Fruit fly (Drosophila melanogaster) whole organism, embryonic: ENCODE results near the gene Dis3.

Source experiments
- Adf1 ChIP-seq: fragments of 200-800 bp; sonication (Bioruptor generic); IDR thresholded peaks from 2 replicates; pipeline ENCODE4 v1.3.6; 2022; ENCODE audit warnings: missing biosample characterization, missing genetic modification characterization
- Asciz ChIP-seq: fragments of 200-800 bp; sonication (Bioruptor generic); optimal IDR thresholded peaks from 2 replicates; lab custom pipeline; 2017; ENCODE audit warnings: missing biosample characterization, mild to moderate bottlenecking, missing genetic modification characterization, missing genetic modification reagents
- CG10209 ChIP-seq: fragments of 200-800 bp; sonication (Bioruptor generic); optimal IDR thresholded peaks from 3 replicates; lab custom pipeline; 2017; ENCODE audit warnings: missing biosample characterization, mild to moderate bottlenecking, missing genetic modification characterization, missing genetic modification reagents
- CG11456 ChIP-seq: fragments of 200-800 bp; sonication (Bioruptor generic); IDR thresholded peaks from 3 replicates; pipeline ENCODE4 v1.3.6; 2022; ENCODE audit warnings: missing biosample characterization, missing genetic modification characterization
- CG14860 ChIP-seq: fragments of 200-800 bp; sonication (Bioruptor generic); IDR thresholded peaks from 3 replicates; pipeline ENCODE4 v1.3.6; 2022; ENCODE audit warnings: missing biosample characterization, missing genetic modification characterization; ENCODE audit not compliant: partially characterized antibody
- CG17186 ChIP-seq: fragments of 200-800 bp; sonication (Bioruptor generic); optimal IDR thresholded peaks from 3 replicates; lab custom pipeline; 2017; ENCODE audit warnings: missing biosample characterization, missing genetic modification reagents, missing genetic modification characterization
- CG17568 ChIP-seq: fragments of 200-800 bp; sonication (Bioruptor generic); optimal IDR thresholded peaks from 2 replicates; lab custom pipeline; 2018; ENCODE audit warnings: missing biosample characterization, mild to moderate bottlenecking, missing genetic modification characterization, moderate library complexity
- CG17802 ChIP-seq: fragments of 200-800 bp; sonication (Bioruptor generic); optimal IDR thresholded peaks from 2 replicates; lab custom pipeline; 2018; ENCODE audit warnings: missing biosample characterization, mild to moderate bottlenecking, missing genetic modification characterization, moderate library complexity
- CG18476 ChIP-seq: fragments of 200-800 bp; sonication (Bioruptor generic); optimal IDR thresholded peaks from 2 replicates; lab custom pipeline; 2016; ENCODE audit warnings: missing biosample characterization, mild to moderate bottlenecking, missing genetic modification characterization
- CG2875 ChIP-seq: fragments of 200-800 bp; sonication (Bioruptor generic); optimal IDR thresholded peaks from 2 replicates; lab custom pipeline; 2017; ENCODE audit warnings: missing biosample characterization, mild to moderate bottlenecking, missing genetic modification characterization, missing genetic modification reagents
- CG33557 ChIP-seq: fragments of 200-800 bp; sonication (Bioruptor generic); optimal IDR thresholded peaks from 2 replicates; lab custom pipeline; 2019; ENCODE audit warnings: missing biosample characterization, mild to moderate bottlenecking, missing genetic modification characterization, moderate library complexity
- CG4360 ChIP-seq: fragments of 200-800 bp; sonication (Bioruptor generic); IDR thresholded peaks from 2 replicates; pipeline ENCODE4 v1.3.6; 2022; ENCODE audit warnings: missing biosample characterization, missing genetic modification characterization
- CG7745 ChIP-seq: fragments of 200-800 bp; sonication (Bioruptor generic); optimal IDR thresholded peaks from 2 replicates; lab custom pipeline; 2018; ENCODE audit warnings: missing biosample characterization, mild to moderate bottlenecking, missing genetic modification characterization, moderate library complexity
- CG7963 ChIP-seq: fragments of 200-800 bp; sonication (Bioruptor generic); IDR thresholded peaks from 3 replicates; pipeline ENCODE4 v1.3.6; 2022; ENCODE audit warnings: missing biosample characterization, missing genetic modification characterization; ENCODE audit not compliant: partially characterized antibody
- CG8089 ChIP-seq: fragments of 200-800 bp; sonication (Bioruptor generic); optimal IDR thresholded peaks from 3 replicates; lab custom pipeline; 2016; ENCODE audit warnings: missing biosample characterization, missing genetic modification characterization
- CG8281 ChIP-seq: fragments of 200-800 bp; sonication (Bioruptor generic); optimal IDR thresholded peaks from 2 replicates; lab custom pipeline; 2018; ENCODE audit warnings: missing biosample characterization, mild to moderate bottlenecking, missing genetic modification characterization, moderate library complexity
- CG8944 ChIP-seq: fragments of 200-800 bp; sonication (Bioruptor generic); optimal IDR thresholded peaks from 3 replicates; lab custom pipeline; 2016; ENCODE audit warnings: missing biosample characterization, missing genetic modification characterization
- CrebB ChIP-seq: fragments of 200-800 bp; sonication (Bioruptor generic); optimal IDR thresholded peaks from 3 replicates; lab custom pipeline; 2018; ENCODE audit warnings: missing biosample characterization, mild to moderate bottlenecking, missing genetic modification characterization
- E2f1 ChIP-seq: fragments of 200-800 bp; sonication (Bioruptor generic); IDR thresholded peaks from 2 replicates; pipeline ENCODE4 v1.3.6; 2022; ENCODE audit warnings: missing biosample characterization, missing genetic modification characterization
- Elba2 ChIP-seq: fragments of 200-800 bp; sonication (Bioruptor generic); optimal IDR thresholded peaks from 3 replicates; lab custom pipeline; 2016; ENCODE audit warnings: missing biosample characterization, missing genetic modification characterization
- Ets65A ChIP-seq: fragments of 200-800 bp; sonication (Bioruptor generic); peaks from one replicate; lab custom pipeline; 2016; ENCODE audit warnings: missing biosample characterization, missing genetic modification characterization
- H15 ChIP-seq: fragments of 200-800 bp; sonication (Bioruptor generic); IDR thresholded peaks from 3 replicates; pipeline ENCODE4 v1.3.6; 2022; ENCODE audit warnings: missing biosample characterization, missing genetic modification characterization
- HLH3B ChIP-seq: fragments of 200-800 bp; sonication (Bioruptor generic); IDR thresholded peaks from 2 replicates; pipeline ENCODE4 v1.3.6; 2022; ENCODE audit warnings: missing biosample characterization, missing genetic modification characterization
- Hmx ChIP-seq: fragments of 200-800 bp; sonication (Bioruptor generic); optimal IDR thresholded peaks from 2 replicates; lab custom pipeline; 2016; ENCODE audit warnings: missing biosample characterization, missing genetic modification characterization
- Lpt ChIP-seq: fragments of >200 bp; optimal IDR thresholded peaks from 2 replicates; lab custom pipeline; 2018; ENCODE audit warnings: missing biosample characterization, missing genetic modification characterization
- MTF-1 ChIP-seq: fragments of 200-800 bp; sonication (Bioruptor generic); optimal IDR thresholded peaks from 2 replicates; lab custom pipeline; 2018; ENCODE audit warnings: missing biosample characterization, mild to moderate bottlenecking, missing genetic modification characterization, borderline replicate concordance
- Scr ChIP-seq: fragments of 200-800 bp; sonication (Bioruptor generic); IDR thresholded peaks from 2 replicates; pipeline ENCODE4 v1.3.6; 2022; ENCODE audit warnings: missing biosample characterization, missing genetic modification characterization; ENCODE audit not compliant: partially characterized antibody
- Sox100B ChIP-seq: fragments of 200-800 bp; sonication (Bioruptor generic); optimal IDR thresholded peaks from 3 replicates; lab custom pipeline; 2018; ENCODE audit warnings: missing biosample characterization, mild to moderate bottlenecking, missing genetic modification characterization
- Sox102F ChIP-seq: fragments of 200-800 bp; sonication (Bioruptor generic); optimal IDR thresholded peaks from 2 replicates; lab custom pipeline; 2018; ENCODE audit warnings: missing biosample characterization, mild to moderate bottlenecking, missing genetic modification characterization, moderate library complexity
- TFAM ChIP-seq: fragments of 200-800 bp; sonication (Bioruptor generic); optimal IDR thresholded peaks from 2 replicates; lab custom pipeline; 2017; ENCODE audit warnings: missing biosample characterization, missing genetic modification characterization, inconsistent platforms
- Xrp1 ChIP-seq: fragments of 200-800 bp; sonication (Bioruptor generic); IDR thresholded peaks from 2 replicates; pipeline ENCODE4 v1.3.6; 2022; ENCODE audit warnings: missing biosample characterization, missing genetic modification characterization
- aop ChIP-seq: fragments of 200-800 bp; sonication (Bioruptor generic); IDR thresholded peaks from 2 replicates; pipeline ENCODE4 v1.3.6; 2022; ENCODE audit warnings: missing biosample characterization, missing genetic modification characterization
- cwo ChIP-seq: fragments of 200-800 bp; sonication (Bioruptor generic); optimal IDR thresholded peaks from 3 replicates; lab custom pipeline; 2017; ENCODE audit warnings: missing biosample characterization, missing genetic modification characterization, mild to moderate bottlenecking, moderate library complexity, missing genetic modification reagents
- dm ChIP-seq: fragments of 200-800 bp; sonication (Bioruptor generic); optimal IDR thresholded peaks from 3 replicates; lab custom pipeline; 2016; ENCODE audit warnings: missing biosample characterization, missing genetic modification characterization
- dpn ChIP-seq, 2 experiments: fragments of 200-800 bp; sonication (Bioruptor generic); optimal IDR thresholded peaks; 3 replicates each; lab custom pipeline; 2016; ENCODE audit warnings: missing biosample characterization in 2 of 2, missing genetic modification characterization in 2 of 2
- hkb ChIP-seq, 2 experiments: fragments of 200-800 bp in 1 of 2; fragments of >200 bp in 1 of 2; sonication (Bioruptor generic) in 1 of 2; IDR thresholded peaks in 1 of 2; optimal IDR thresholded peaks in 1 of 2; 2 replicates each; pipeline versions ENCODE4 v1.3.6 to Lab custom; 2017 to 2022; ENCODE audit warnings: missing biosample characterization in 1 of 2, missing genetic modification characterization in 1 of 2
- knrl ChIP-seq: fragments of 200-800 bp; sonication (Bioruptor generic); IDR thresholded peaks from 3 replicates; pipeline ENCODE4 v1.3.6; 2022; ENCODE audit warnings: missing biosample characterization, missing genetic modification characterization; ENCODE audit not compliant: partially characterized antibody
- maf-S ChIP-seq: fragments of 200-800 bp; sonication (Bioruptor generic); optimal IDR thresholded peaks from 2 replicates; lab custom pipeline; 2016; ENCODE audit warnings: missing biosample characterization, missing genetic modification characterization
- nau ChIP-seq: fragments of 200-800 bp; sonication (Bioruptor generic); optimal IDR thresholded peaks from 3 replicates; lab custom pipeline; 2017; ENCODE audit warnings: missing biosample characterization, mild to moderate bottlenecking, missing genetic modification characterization, missing genetic modification reagents
- nmo ChIP-seq: fragments of 200-800 bp; sonication (Bioruptor generic); optimal IDR thresholded peaks from 2 replicates; lab custom pipeline; 2018; ENCODE audit warnings: missing biosample characterization, mild to moderate bottlenecking, missing genetic modification characterization, moderate library complexity
- nom ChIP-seq: fragments of 200-800 bp; sonication (Bioruptor generic); optimal IDR thresholded peaks from 2 replicates; lab custom pipeline; 2017; ENCODE audit warnings: missing biosample characterization, missing genetic modification characterization, mild to moderate bottlenecking, moderate library complexity, missing genetic modification reagents
- phol ChIP-seq: fragments of 200-800 bp; sonication (Bioruptor generic); optimal IDR thresholded peaks from 3 replicates; lab custom pipeline; 2018; ENCODE audit warnings: missing biosample characterization, mild to moderate bottlenecking, missing genetic modification characterization, moderate library complexity
- scrt ChIP-seq: fragments of 200-800 bp; sonication (Bioruptor generic); optimal IDR thresholded peaks from 2 replicates; lab custom pipeline; 2018; ENCODE audit warnings: missing biosample characterization, mild to moderate bottlenecking, missing genetic modification characterization, moderate library complexity
- slp2 ChIP-seq: fragments of 200-800 bp; sonication (Bioruptor generic); optimal IDR thresholded peaks from 2 replicates; lab custom pipeline; 2016; ENCODE audit warnings: missing biosample characterization, missing genetic modification characterization
- tna ChIP-seq: fragments of 200-800 bp; sonication (Bioruptor generic); IDR thresholded peaks from 2 replicates; pipeline ENCODE4 v1.3.6; 2022; ENCODE audit warnings: missing biosample characterization, missing genetic modification characterization; ENCODE audit not compliant: partially characterized antibody
- wor ChIP-seq: fragments of 200-800 bp; sonication (Bioruptor generic); IDR thresholded peaks from 2 replicates; pipeline ENCODE4 v1.3.6; 2022; ENCODE audit warnings: missing biosample characterization, missing genetic modification characterization
- z ChIP-seq: fragments of 200-800 bp; sonication (Bioruptor generic); IDR thresholded peaks from 3 replicates; pipeline ENCODE4 v1.3.6; 2022; ENCODE audit warnings: missing biosample characterization, missing genetic modification characterization

Gene Dis3

DNA sequence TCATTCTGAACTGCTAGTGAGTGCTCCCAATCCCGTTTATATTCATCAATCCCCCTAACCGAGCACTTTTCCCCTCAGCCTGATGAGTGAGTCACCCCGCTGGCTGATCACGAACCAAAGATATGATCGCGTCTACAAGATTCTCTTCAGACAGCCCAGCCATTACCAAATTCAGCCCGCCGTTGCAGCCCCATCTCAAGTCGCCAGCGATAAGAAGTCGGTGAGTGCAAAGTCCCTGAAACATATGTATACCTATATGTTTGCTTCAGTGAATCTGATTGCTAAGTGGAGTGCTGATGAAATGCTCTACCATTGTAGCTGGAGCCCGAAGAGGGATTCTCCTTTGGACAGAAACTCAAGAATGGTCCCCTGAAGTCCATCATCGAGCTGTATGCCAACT lies 46.1 kb upstream of the Dis3 start:
- TF ChIP-seq Scr = no peak
- peak; percentile 38 for TF ChIP-seq nom (GFP tag; lab: Kevin White, UChicago)
- no peak for TF ChIP-seq CG33557
- no peak for TF ChIP-seq tna
- no peak for TF ChIP-seq dm (GFP tag; lab: Kevin White, UChicago)
- TF ChIP-seq Ets65A (GFP tag; lab: Kevin White, UChicago) = peak; percentile 68

DNA sequence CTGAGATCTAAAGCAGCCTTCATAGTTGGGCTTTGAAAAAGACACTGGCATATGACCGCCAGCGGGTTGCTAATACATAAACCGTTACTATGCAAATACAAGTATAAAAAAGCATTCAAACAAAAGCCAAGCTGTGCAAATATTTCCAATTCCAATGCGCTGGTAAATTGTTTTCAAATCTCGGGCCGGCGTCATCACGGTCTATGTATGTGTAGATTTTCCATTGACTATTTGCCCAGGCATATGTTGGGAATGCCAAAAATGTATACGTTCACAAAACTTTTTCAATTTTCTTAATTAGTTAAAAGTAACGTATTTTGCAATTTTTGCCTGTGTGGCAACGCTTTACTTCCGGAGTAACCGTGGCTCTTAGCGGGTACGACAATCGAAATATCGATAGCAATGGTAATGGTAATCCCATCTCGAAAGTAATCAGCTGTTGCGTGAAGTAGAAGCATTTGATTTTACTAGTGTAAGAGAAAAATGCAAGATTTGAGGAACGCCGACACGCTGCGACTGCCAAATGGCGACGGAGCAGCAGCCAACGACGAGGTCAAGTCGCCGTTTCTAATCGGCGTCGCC lies 43.4 kb upstream of the Dis3 start, which contains the start of the genes CG34290 and Uck:
Gene CG34290, minus strand, starts transcription at position 51 of the 582 bp plus-strand sequence.
Gene Uck, plus strand, starts transcription at position 405 of the 582 bp plus-strand sequence.
- TF ChIP-seq phol = peak; percentile 80
- TF ChIP-seq CG11456 (GFP tag; lab: Robert Waterston, UW) = peak; percentile 76; the same call in 2 of the 3 replicates
- peak; percentile 65 for TF ChIP-seq CG17802
- peak; percentile 82 for TF ChIP-seq knrl
- no peak for TF ChIP-seq hkb (optimal IDR thresholded peaks at IDR 0.05; lab: Kevin White, UChicago)
- peak; percentile 78 for TF ChIP-seq hkb (GFP tag; IDR thresholded peaks at IDR 0.05; lab: Robert Waterston, UW)
- TF ChIP-seq CG7963 (GFP tag; lab: Robert Waterston, UW) = peak; percentile 45; the same call in 1 of the 3 replicates
- peak; percentile 74 for TF ChIP-seq slp2 (GFP tag; lab: Kevin White, UChicago)
- peak; percentile 56 to 74 for TF ChIP-seq dpn (GFP tag; optimal IDR thresholded peaks at IDR 0.05; lab: Kevin White, UChicago)
- no peak for TF ChIP-seq Xrp1
- TF ChIP-seq z = no peak
- peak; percentile 80 for TF ChIP-seq H15 (GFP tag; lab: Robert Waterston, UW)
- TF ChIP-seq CG17568 = peak; percentile 91
- TF ChIP-seq Asciz (GFP tag; lab: Kevin White, UChicago) = peak; percentile 70
- peak; percentile 38 for TF ChIP-seq Sox102F (GFP tag; lab: Kevin White, UChicago)
- TF ChIP-seq Adf1 = peak; percentile 36; the same call in 1 of the 2 replicates
- TF ChIP-seq CG14860 = peak; percentile 69; the same call in 2 of the 3 replicates
- TF ChIP-seq Hmx (GFP tag; lab: Kevin White, UChicago) = peak; percentile 4
- TF ChIP-seq CG4360 = 0 out of 2 replicates have a peak, but pooled peaks have one; percentile 18
- TF ChIP-seq CG8944 (GFP tag; lab: Kevin White, UChicago) = peak; percentile 15
- TF ChIP-seq CG2875 (GFP tag; lab: Kevin White, UChicago) = peak; percentile 57
- TF ChIP-seq CG18476 (GFP tag; lab: Kevin White, UChicago) = no peak
- peak; percentile 73 for TF ChIP-seq CG17186 (GFP tag; lab: Kevin White, UChicago)
- TF ChIP-seq Lpt = no peak
- peak; percentile 97 for TF ChIP-seq aop (GFP tag; lab: Robert Waterston, UW)
- TF ChIP-seq CG8281 (tag; lab: Kevin White, UChicago) = peak; percentile 54
- TF ChIP-seq TFAM (GFP tag; lab: Kevin White, UChicago) = peak; percentile 48
- peak; percentile 23 for TF ChIP-seq cwo (GFP tag; lab: Kevin White, UChicago)
- no peak for TF ChIP-seq wor (GFP tag; lab: Robert Waterston, UW)
- TF ChIP-seq MTF-1 = peak; percentile 89
- TF ChIP-seq HLH3B = peak; percentile 72
- TF ChIP-seq maf-S (GFP tag; lab: Kevin White, UChicago) = peak; percentile 54
- peak; percentile 54 for TF ChIP-seq E2f1
- TF ChIP-seq Sox100B (GFP tag; lab: Kevin White, UChicago) = peak; percentile 79
- TF ChIP-seq nmo = peak; percentile 74
- TF ChIP-seq Elba2 (GFP tag; lab: Kevin White, UChicago) = no peak
- TF ChIP-seq CG8089 = peak; percentile 67
- no peak for TF ChIP-seq CG7745 (tag; lab: Kevin White, UChicago)
- TF ChIP-seq CG10209 (GFP tag; lab: Kevin White, UChicago) = peak; percentile 79
- peak; percentile 86 for TF ChIP-seq nau
- TF ChIP-seq scrt (GFP tag; lab: Kevin White, UChicago) = peak; percentile 85
- TF ChIP-seq CrebB = peak; percentile 85
